Fruit fly (Drosophila melanogaster): ENCODE data around the gene CG42393.

dm6 chr3L:18036995-18037394 lies 5.5 kb upstream of the CG42393 start:
- no peak for TF ChIP-seq usp (GFP tag; optimal IDR thresholded peaks at IDR 0.05)
- TF ChIP-seq pan (optimal IDR thresholded peaks at IDR 0.05): no peak
- no peak for TF ChIP-seq psq (optimal IDR thresholded peaks at IDR 0.05)
- no peak for TF ChIP-seq CG8478 (optimal IDR thresholded peaks at IDR 0.05)
- no peak for TF ChIP-seq Dll (optimal IDR thresholded peaks at IDR 0.05)
- peak in 1 of 2 experiments; percentile 93 for TF ChIP-seq EcR (GFP tag; optimal IDR thresholded peaks at IDR 0.05)
